Fruit fly (Drosophila melanogaster): Measurements from ENCODE around the gene CG31674.

The CG31674 gene

dm6 chr2L:20801801-20802200 lies 29.3 kb upstream of the CG31674 start (continued):
- no peak for TF ChIP-seq Xbp1 (GFP tag; optimal IDR thresholded peaks at IDR 0.05)
- TF ChIP-seq Lim3 (GFP tag; IDR thresholded peaks at IDR 0.05): no peak
- TF ChIP-seq Nf-YA (GFP tag; IDR thresholded peaks at IDR 0.05): no peak
- TF ChIP-seq HLH3B (GFP tag; IDR thresholded peaks at IDR 0.05): no peak
- TF ChIP-seq CG13296 (GFP tag; optimal IDR thresholded peaks at IDR 0.05): no peak
- TF ChIP-seq CG17912 (GFP tag; optimal IDR thresholded peaks at IDR 0.05): no peak
- no peak for TF ChIP-seq Pdp1 (GFP tag; optimal IDR thresholded peaks at IDR 0.05)
- TF ChIP-seq sisA (GFP tag; IDR thresholded peaks at IDR 0.05): no peak
- peak; percentile 68 for TF ChIP-seq sug (tag; optimal IDR thresholded peaks at IDR 0.05)
- TF ChIP-seq CG12299 (tag; optimal IDR thresholded peaks at IDR 0.05): no peak
- no peak for TF ChIP-seq Dek (tag; optimal IDR thresholded peaks at IDR 0.05)
- no peak for TF ChIP-seq fd3F (GFP tag; optimal IDR thresholded peaks at IDR 0.05)
- no peak for TF ChIP-seq luna (GFP tag; optimal IDR thresholded peaks at IDR 0.05)
- no peak for TF ChIP-seq CG17829 (tag; optimal IDR thresholded peaks at IDR 0.05)
- no peak for TF ChIP-seq CG11398 (GFP tag; optimal IDR thresholded peaks at IDR 0.05)
- no peak for TF ChIP-seq tgo (GFP tag; IDR thresholded peaks at IDR 0.05)
- no peak for TF ChIP-seq vvl (GFP tag; IDR thresholded peaks at IDR 0.05)
- TF ChIP-seq Med (GFP tag): peak; percentile 53
- peak; percentile 16 for TF ChIP-seq CG12769 (tag; optimal IDR thresholded peaks at IDR 0.05)
- TF ChIP-seq scrt (GFP tag; optimal IDR thresholded peaks at IDR 0.05): no peak
- peak; percentile 47; the same call in 1 of the 2 replicates for TF ChIP-seq NFAT (GFP tag; IDR thresholded peaks at IDR 0.05)
- peak; percentile 3 for TF ChIP-seq CG10543 (GFP tag; optimal IDR thresholded peaks at IDR 0.05)
- TF ChIP-seq jumu (GFP tag; optimal IDR thresholded peaks at IDR 0.05): no peak
- no peak for TF ChIP-seq tio (GFP tag; optimal IDR thresholded peaks at IDR 0.05)
- TF ChIP-seq CG11456 (GFP tag; IDR thresholded peaks at IDR 0.05): peak; percentile 46; the same call in 2 of the 3 replicates
- TF ChIP-seq inv (GFP tag; IDR thresholded peaks at IDR 0.05; ENCODE audit: partially characterized antibody): no peak
- TF ChIP-seq CG11085 (GFP tag; IDR thresholded peaks at IDR 0.05): peak; percentile 19; the same call in 1 of the 2 replicates
- no peak for TF ChIP-seq pb (GFP tag; optimal IDR thresholded peaks at IDR 0.05)
- TF ChIP-seq CG9797 (GFP tag; optimal IDR thresholded peaks at IDR 0.05): no peak
- TF ChIP-seq ci (GFP tag; IDR thresholded peaks at IDR 0.05): 0 out of 3 replicates have a peak, but pooled peaks have one; percentile 14
- no peak for TF ChIP-seq CG9727 (GFP tag; optimal IDR thresholded peaks at IDR 0.05)
- TF ChIP-seq gsb-n (tag; optimal IDR thresholded peaks at IDR 0.05): no peak

- TF ChIP-seq CG2889 (GFP tag; IDR thresholded peaks at IDR 0.05) (no peak), CG12659 (GFP tag; optimal IDR thresholded peaks at IDR 0.05) (no peak), nom (GFP tag; optimal IDR thresholded peaks at IDR 0.05) (peak; percentile 9), chinmo (GFP tag; IDR thresholded peaks at IDR 0.05; ENCODE audit: partially characterized antibody) (no peak), trh (GFP tag; optimal IDR thresholded peaks at IDR 0.05) (no peak), CG14014 (GFP tag; IDR thresholded peaks at IDR 0.05) (peak; percentile 35; the same call in 1 of the 2 replicates), HHEX (GFP tag; optimal IDR thresholded peaks at IDR 0.05) (peak; percentile 4), CG4424 (GFP tag; optimal IDR thresholded peaks at IDR 0.05) (no peak), CG3281 (GFP tag; optimal IDR thresholded peaks at IDR 0.05) (no peak), esg (GFP tag; conservative IDR thresholded peaks at IDR 0.05) (0 out of 2 replicates have a peak, but pooled peaks have one; percentile 10), CG8359 (GFP tag; optimal IDR thresholded peaks at IDR 0.05; ENCODE audit: borderline replicate concordance) (no peak), CG11504 (tag; optimal IDR thresholded peaks at IDR 0.05) (peak; percentile 20), BtbVII (GFP tag; optimal IDR thresholded peaks at IDR 0.05) (no peak), NfI (GFP tag; optimal IDR thresholded peaks at IDR 0.05) (no peak), B-H2 (GFP tag; optimal IDR thresholded peaks at IDR 0.05) (no peak), CG7357 (GFP tag; IDR thresholded peaks at IDR 0.05) (no peak), Mrtf (GFP tag; IDR thresholded peaks at IDR 0.05) (peak; percentile 45; the same call in 1 of the 3 replicates), pita (GFP tag; optimal IDR thresholded peaks at IDR 0.05) (no peak), cas (GFP tag; IDR thresholded peaks at IDR 0.05) (no peak), CG12155 (GFP tag; optimal IDR thresholded peaks at IDR 0.05) (no peak), CG9797 (GFP tag; optimal IDR thresholded peaks at IDR 0.05) (no peak), lmd (GFP tag; IDR thresholded peaks at IDR 0.05) (peak; percentile 32)
These were observed 28.9 kb upstream of the CG31674 start for dm6 chr2L:20802204-20802603.

Data from whole organism, embryonic.